Worm (Caenorhabditis elegans) whole organism, L4 larva: ENCODE measurements around the gene atrn-1.

Experiments
- F10B5.3 ChIP-seq: sonication (generic microtip); optimal IDR thresholded peaks from 2 replicates; lab custom pipeline; 2016; ENCODE audit warnings: mild to moderate bottlenecking, missing genetic modification characterization, missing compliant biosample characterization
- F26F4.8 ChIP-seq: fragments of 200-800 bp; sonication (Bioruptor generic); conservative IDR thresholded peaks from 2 replicates; pipeline ENCODE4 v1.3.6; 2022; ENCODE audit warnings: missing genetic modification characterization, missing compliant biosample characterization
- F44E2.7 ChIP-seq: fragments of 200-800 bp; sonication (Bioruptor generic); IDR thresholded peaks from 2 replicates; pipeline ENCODE4 v2.1.2; 2022; ENCODE audit warnings: missing genetic modification characterization, missing compliant biosample characterization
- R02D3.7 ChIP-seq: fragments of 150-350 bp; sonication (generic microtip); optimal IDR thresholded peaks from 3 replicates; lab custom pipeline; 2014; ENCODE audit warnings: missing biosample characterization, missing genetic modification characterization
- T20F7.1 ChIP-seq: fragments of 200-800 bp; sonication (Bioruptor generic); optimal IDR thresholded peaks from 2 replicates; lab custom pipeline; 2018; ENCODE audit warnings: mild to moderate bottlenecking, missing genetic modification characterization, missing compliant biosample characterization
- Y48G9A.11 ChIP-seq: fragments of 200-800 bp; sonication (Bioruptor generic); IDR thresholded peaks from 2 replicates; pipeline ENCODE4 v1.3.6; 2022; ENCODE audit warnings: missing genetic modification reagents, missing genetic modification characterization, missing compliant biosample characterization
- Y5F2A.4 ChIP-seq: fragments of 200-800 bp; sonication (Bioruptor generic); optimal IDR thresholded peaks from 2 replicates; lab custom pipeline; 2018; ENCODE audit warnings: mild to moderate bottlenecking, missing genetic modification characterization, missing compliant biosample characterization
- aha-1 ChIP-seq: fragments of 150-350 bp; peaks from one replicate; lab custom pipeline; 2014; ENCODE audit warnings: missing biosample characterization, missing genetic modification characterization
- ama-1 ChIP-seq: fragments of 150-350 bp; optimal IDR thresholded peaks from 2 replicates; lab custom pipeline; 2014; ENCODE audit warnings: inconsistent platforms, mixed read lengths
- arid-1 ChIP-seq: fragments of 200-800 bp; sonication (Bioruptor generic); conservative IDR thresholded peaks from 2 replicates; pipeline ENCODE4 v1.3.6; 2022; ENCODE audit warnings: missing genetic modification reagents, missing genetic modification characterization, missing compliant biosample characterization
- ceh-20 ChIP-seq: fragments of 200-800 bp; sonication (Bioruptor generic); IDR thresholded peaks from 2 replicates; pipeline ENCODE4 v1.3.6; 2022; ENCODE audit warnings: missing genetic modification reagents, missing genetic modification characterization, missing compliant biosample characterization
- daf-16 ChIP-seq, 3 experiments: sonication (generic microtip); optimal IDR thresholded peaks; 2 replicates each; lab custom pipeline; 2016 to 2017; ENCODE audit warnings: missing genetic modification characterization in 3 of 3, missing genetic modification reagents in 3 of 3, mild to moderate bottlenecking in 2 of 3, missing compliant biosample characterization in 2 of 3, missing biosample characterization in 1 of 3, moderate library complexity in 1 of 3
- daf-19 ChIP-seq: fragments of 200-800 bp; sonication (Bioruptor generic); conservative IDR thresholded peaks from 2 replicates; pipeline ENCODE4 v1.3.6; 2022; ENCODE audit warnings: missing genetic modification characterization, missing compliant biosample characterization
- dmd-6 ChIP-seq: fragments of 200-800 bp; sonication (Bioruptor generic); IDR thresholded peaks from 2 replicates; pipeline ENCODE4 v1.3.6; 2022; ENCODE audit warnings: missing genetic modification reagents, missing genetic modification characterization, missing compliant biosample characterization
- dmd-8 ChIP-seq: fragments of 200-800 bp; sonication (Bioruptor generic); IDR thresholded peaks from 2 replicates; pipeline ENCODE4 v1.3.6; 2022; ENCODE audit warnings: missing genetic modification characterization, missing compliant biosample characterization
- dmd-9 ChIP-seq: fragments of 200-800 bp; sonication (Bioruptor generic); IDR thresholded peaks from 2 replicates; pipeline ENCODE4 v1.3.6; 2022; ENCODE audit warnings: missing genetic modification reagents, missing genetic modification characterization, missing compliant biosample characterization
- dpl-1 ChIP-seq: fragments of 150-350 bp; optimal IDR thresholded peaks from 2 replicates; lab custom pipeline; 2014; ENCODE audit warnings: missing biosample characterization, missing genetic modification reagents, missing genetic modification characterization
- dve-1 ChIP-seq: sonication (generic microtip); optimal IDR thresholded peaks from 2 replicates; lab custom pipeline; 2017; ENCODE audit warnings: antibody characterized with exemption, mild to moderate bottlenecking, missing genetic modification characterization, missing compliant biosample characterization; ENCODE audit not compliant: insufficient read depth
- egl-27 ChIP-seq: sonication (generic microtip); optimal IDR thresholded peaks from 3 replicates; lab custom pipeline; 2017; ENCODE audit warnings: missing biosample characterization, missing genetic modification reagents, missing genetic modification characterization
- gei-8 ChIP-seq: fragments of 200-800 bp; sonication (Bioruptor generic); optimal IDR thresholded peaks from 2 replicates; lab custom pipeline; 2018; ENCODE audit warnings: mild to moderate bottlenecking, missing genetic modification characterization, missing compliant biosample characterization
- hlh-30 ChIP-seq: sonication (generic microtip); optimal IDR thresholded peaks from 2 replicates; lab custom pipeline; 2017; ENCODE audit warnings: antibody characterized with exemption, mild to moderate bottlenecking, missing genetic modification characterization, missing compliant biosample characterization; ENCODE audit not compliant: insufficient read depth
- lin-39 ChIP-seq: fragments of 150-350 bp; optimal IDR thresholded peaks from 2 replicates; lab custom pipeline; 2014; ENCODE audit warnings: missing biosample characterization, missing genetic modification reagents, missing genetic modification characterization
- lir-3 ChIP-seq: sonication (generic microtip); optimal IDR thresholded peaks from 2 replicates; lab custom pipeline; 2016; ENCODE audit warnings: mild to moderate bottlenecking, missing genetic modification characterization, missing compliant biosample characterization
- madf-9 ChIP-seq: fragments of 200-800 bp; sonication (Bioruptor generic); conservative IDR thresholded peaks from 2 replicates; pipeline ENCODE4 v1.3.6; 2022; ENCODE audit warnings: missing genetic modification reagents, missing genetic modification characterization, missing compliant biosample characterization
- mdl-1 ChIP-seq, 2 experiments: fragments of 150-350 bp in 1 of 2; sonication (generic microtip) in 1 of 2; optimal IDR thresholded peaks; 2 replicates each; lab custom pipeline; 2014 to 2017; ENCODE audit warnings: missing biosample characterization in 2 of 2, missing genetic modification characterization in 2 of 2
- mxl-2 ChIP-seq: fragments of 200-800 bp; sonication (Bioruptor generic); conservative IDR thresholded peaks from 2 replicates; pipeline ENCODE4 v1.3.6; 2022; ENCODE audit warnings: missing genetic modification reagents, missing genetic modification characterization, missing compliant biosample characterization
- nhr-111 ChIP-seq: fragments of 200-800 bp; sonication (Bioruptor generic); optimal IDR thresholded peaks from 2 replicates; lab custom pipeline; 2018; ENCODE audit warnings: mild to moderate bottlenecking, missing genetic modification characterization, missing compliant biosample characterization
- nhr-41 ChIP-seq: fragments of 200-800 bp; sonication (Bioruptor generic); IDR thresholded peaks from 2 replicates; pipeline ENCODE4 v1.3.6; 2022; ENCODE audit warnings: missing genetic modification reagents, missing genetic modification characterization, missing compliant biosample characterization
- nhr-48 ChIP-seq: sonication (generic microtip); optimal IDR thresholded peaks from 2 replicates; lab custom pipeline; 2016; ENCODE audit warnings: mild to moderate bottlenecking, missing genetic modification characterization, missing compliant biosample characterization
- nhr-77 ChIP-seq: fragments of 150-350 bp; optimal IDR thresholded peaks from 2 replicates; lab custom pipeline; 2014; ENCODE audit warnings: missing biosample characterization, missing genetic modification characterization
- pqm-1 ChIP-seq: sonication (generic microtip); optimal IDR thresholded peaks from 2 replicates; lab custom pipeline; 2017; ENCODE audit warnings: missing biosample characterization, missing genetic modification characterization
- rbr-2 ChIP-seq: sonication (generic microtip); optimal IDR thresholded peaks from 2 replicates; lab custom pipeline; 2016; ENCODE audit warnings: missing genotype, missing genetic modification characterization, missing compliant biosample characterization
- set-16 ChIP-seq: fragments of 200-800 bp; sonication (Bioruptor generic); IDR thresholded peaks from 2 replicates; pipeline ENCODE4 v1.3.6; 2022; ENCODE audit warnings: missing genetic modification reagents, missing genetic modification characterization, missing compliant biosample characterization
- skn-1 ChIP-seq: fragments of 150-350 bp; optimal IDR thresholded peaks from 2 replicates; lab custom pipeline; 2014; ENCODE audit warnings: missing biosample characterization, missing genetic modification characterization
- snpc-4 ChIP-seq: fragments of 150-350 bp; optimal IDR thresholded peaks from 2 replicates; lab custom pipeline; 2014; ENCODE audit warnings: missing biosample characterization, missing genetic modification characterization
- tra-1 ChIP-seq: fragments of 200-800 bp; sonication (Bioruptor generic); IDR thresholded peaks from 2 replicates; pipeline ENCODE4 v1.3.6; 2022; ENCODE audit warnings: missing genetic modification reagents, missing genetic modification characterization, missing compliant biosample characterization
- unc-130 ChIP-seq: sonication (generic microtip); optimal IDR thresholded peaks from 2 replicates; lab custom pipeline; 2016; ENCODE audit warnings: missing genetic modification reagents, missing genetic modification characterization, missing compliant biosample characterization
- unc-62 ChIP-seq, 3 experiments: fragments of 150-350 bp in 1 of 3; sonication (generic microtip); optimal IDR thresholded peaks in 2 of 3; peaks in 1 of 3; 1 replicate in 1 of 3; 2 replicates in 2 of 3; lab custom pipeline; 2014 to 2017; ENCODE audit warnings: missing biosample characterization in 3 of 3, missing genetic modification characterization in 3 of 3, missing genetic modification reagents in 3 of 3, missing genotype in 1 of 3
- vab-7 ChIP-seq: fragments of 200-800 bp; sonication (Bioruptor generic); IDR thresholded peaks from 2 replicates; pipeline ENCODE4 v1.3.6; 2022; ENCODE audit warnings: missing genetic modification reagents, missing genetic modification characterization, missing compliant biosample characterization

The atrn-1 gene

ce11 chrX:14731828-14732331 is 20.5 kb downstream of the atrn-1 start, which contains the start of gene F33C8.4:
TSS of gene F33C8.4 (plus strand) at chrX:14732281.
- no peak for TF ChIP-seq set-16 (GFP tag; lab: Robert Waterston, UW)
- no peak for TF ChIP-seq mxl-2
- TF ChIP-seq egl-27 (tag; lab: Kevin White, UChicago): no peak
- TF ChIP-seq Y5F2A.4: no peak
- TF ChIP-seq arid-1: no peak
- TF ChIP-seq daf-16 (GFP tag; optimal IDR thresholded peaks at IDR 0.05; lab: Kevin White, UChicago): peak in 1 of 2 experiments; percentile 50
- no peak for TF ChIP-seq daf-16 (tag; optimal IDR thresholded peaks at IDR 0.05; lab: Kevin White, UChicago)
- TF ChIP-seq dpl-1 (GFP tag; lab: Kevin White, UChicago): no peak
- TF ChIP-seq aha-1 (tag; lab: Kevin White, UChicago): peak; percentile 55

ce11 chrX:14736220-14736619 is 24.8 kb downstream of the atrn-1 start:
- no peak for TF ChIP-seq nhr-41
- peak; percentile 5 for TF ChIP-seq snpc-4

ce11 chrX:14736955-14737621 is 25.7 kb downstream of the atrn-1 start:
- peak in 1 of 2 experiments; percentile 5 for TF ChIP-seq mdl-1 (tag; optimal IDR thresholded peaks at IDR 0.05; lab: Kevin White, UChicago)
- TF ChIP-seq madf-9: no peak
- TF ChIP-seq dve-1 (tag; lab: Kevin White, UChicago): peak; percentile 6
- peak; percentile 28 for TF ChIP-seq hlh-30 (tag; lab: Kevin White, UChicago)
- TF ChIP-seq daf-16 (GFP tag; optimal IDR thresholded peaks at IDR 0.05; lab: Kevin White, UChicago): no peak
- TF ChIP-seq daf-16 (tag; optimal IDR thresholded peaks at IDR 0.05; lab: Kevin White, UChicago): no peak
- no peak for TF ChIP-seq F10B5.3 (tag; lab: Kevin White, UChicago)
- TF ChIP-seq ama-1 (lab: Kevin White, UChicago): no peak
- TF ChIP-seq dmd-9 (GFP tag; lab: Robert Waterston, UW): no peak
- no peak for TF ChIP-seq dpl-1 (GFP tag; lab: Kevin White, UChicago)
- TF ChIP-seq unc-62 (GFP tag; optimal IDR thresholded peaks at IDR 0.05 in 1 of 2; lab: Kevin White, UChicago): peak in 1 of 2 experiments; percentile 58
- TF ChIP-seq unc-62 (tag; optimal IDR thresholded peaks at IDR 0.05; lab: Kevin White, UChicago): no peak
- no peak for TF ChIP-seq mxl-2
- TF ChIP-seq skn-1 (tag; lab: Kevin White, UChicago): no peak
- TF ChIP-seq unc-130: no peak
- peak; percentile 24 for TF ChIP-seq pqm-1 (tag; lab: Kevin White, UChicago)
- peak; percentile 57; the same call in 1 of the 2 replicates for TF ChIP-seq ceh-20
- TF ChIP-seq F44E2.7 (GFP tag; lab: Robert Waterston, UW): 0 out of 2 replicates have a peak, but pooled peaks have one; percentile 14
- TF ChIP-seq daf-19 (GFP tag; lab: Robert Waterston, UW): no peak
- no peak for TF ChIP-seq lir-3 (tag; lab: Kevin White, UChicago)
- no peak for TF ChIP-seq lin-39 (tag; lab: Kevin White, UChicago)
- TF ChIP-seq R02D3.7 (tag; lab: Kevin White, UChicago): no peak
- no peak for TF ChIP-seq Y48G9A.11 (GFP tag; lab: Robert Waterston, UW)
- peak; percentile 13; the same call in 1 of the 2 replicates for TF ChIP-seq dmd-6 (GFP tag; lab: Robert Waterston, UW)

- TF ChIP-seq dmd-8 (GFP tag; lab: Robert Waterston, UW) (no peak), mdl-1 (tag; optimal IDR thresholded peaks at IDR 0.05; lab: Kevin White, UChicago) (no peak), unc-62 (GFP tag; optimal IDR thresholded peaks at IDR 0.05 in 1 of 2; lab: Kevin White, UChicago) (peak in 1 of 2 experiments; percentile 50), unc-62 (tag; optimal IDR thresholded peaks at IDR 0.05; lab: Kevin White, UChicago) (no peak), nhr-77 (tag; lab: Kevin White, UChicago) (no peak), nhr-48 (no peak), vab-7 (no peak), gei-8 (GFP tag; lab: Kevin White, UChicago) (no peak), nhr-41 (no peak), rbr-2 (no peak), tra-1 (no peak), F26F4.8 (GFP tag; lab: Robert Waterston, UW) (no peak), T20F7.1 (GFP tag; lab: Kevin White, UChicago) (no peak), nhr-111 (GFP tag; lab: Kevin White, UChicago) (no peak), egl-27 (tag; lab: Kevin White, UChicago) (no peak), aha-1 (tag; lab: Kevin White, UChicago) (peak; percentile 91)
Observed at ce11 chrX:14737623-14738022, 26.2 kb downstream of the atrn-1 start.
